Fruit fly (Drosophila melanogaster): ENCODE results near the gene CG4022.

Gene CG4022

dm6 chr3L:9381602-9382001, 29.0 kb downstream of the CG4022 start, which contains the start of gene Hsp23:
Gene Hsp23, plus strand, starts transcription at chr3L:9381882.
- no peak for TF ChIP-seq Myc (optimal IDR thresholded peaks at IDR 0.05)
- no peak for TF ChIP-seq h (optimal IDR thresholded peaks at IDR 0.05)
- TF ChIP-seq ttk (optimal IDR thresholded peaks at IDR 0.05): no peak
- TF ChIP-seq Sin3A (optimal IDR thresholded peaks at IDR 0.05): no peak
- no peak for TF ChIP-seq psq (optimal IDR thresholded peaks at IDR 0.05)
- TF ChIP-seq insv (optimal IDR thresholded peaks at IDR 0.05): no peak

DNA sequence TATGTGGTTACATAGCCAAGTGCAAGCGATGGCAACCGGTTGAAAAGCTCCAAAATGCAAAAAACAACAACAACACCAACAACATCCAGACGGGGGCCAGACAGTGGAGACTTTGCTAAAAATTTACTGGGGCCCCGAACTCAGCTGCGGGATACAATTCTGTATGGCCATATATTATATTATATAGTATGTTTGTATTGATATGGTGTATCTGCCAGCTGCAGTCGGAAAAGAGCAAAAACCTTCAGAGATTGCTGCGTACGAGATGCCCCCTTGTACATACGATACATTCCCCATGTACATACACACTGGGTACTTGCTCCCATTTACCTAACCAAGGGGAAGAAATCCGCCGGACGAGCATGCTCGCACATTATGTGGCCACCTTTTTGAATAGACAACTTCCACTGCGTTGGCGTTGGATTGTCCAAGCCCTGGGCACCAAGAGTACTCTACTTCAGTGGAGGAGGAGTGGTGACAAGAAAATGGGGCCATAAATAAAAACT, 30.2 kb downstream of the CG4022 start:
- TF ChIP-seq h (optimal IDR thresholded peaks at IDR 0.05) (no peak), Myc (optimal IDR thresholded peaks at IDR 0.05) (no peak), Sin3A (optimal IDR thresholded peaks at IDR 0.05) (no peak), insv (optimal IDR thresholded peaks at IDR 0.05) (no peak), ttk (optimal IDR thresholded peaks at IDR 0.05) (no peak)

DNA sequence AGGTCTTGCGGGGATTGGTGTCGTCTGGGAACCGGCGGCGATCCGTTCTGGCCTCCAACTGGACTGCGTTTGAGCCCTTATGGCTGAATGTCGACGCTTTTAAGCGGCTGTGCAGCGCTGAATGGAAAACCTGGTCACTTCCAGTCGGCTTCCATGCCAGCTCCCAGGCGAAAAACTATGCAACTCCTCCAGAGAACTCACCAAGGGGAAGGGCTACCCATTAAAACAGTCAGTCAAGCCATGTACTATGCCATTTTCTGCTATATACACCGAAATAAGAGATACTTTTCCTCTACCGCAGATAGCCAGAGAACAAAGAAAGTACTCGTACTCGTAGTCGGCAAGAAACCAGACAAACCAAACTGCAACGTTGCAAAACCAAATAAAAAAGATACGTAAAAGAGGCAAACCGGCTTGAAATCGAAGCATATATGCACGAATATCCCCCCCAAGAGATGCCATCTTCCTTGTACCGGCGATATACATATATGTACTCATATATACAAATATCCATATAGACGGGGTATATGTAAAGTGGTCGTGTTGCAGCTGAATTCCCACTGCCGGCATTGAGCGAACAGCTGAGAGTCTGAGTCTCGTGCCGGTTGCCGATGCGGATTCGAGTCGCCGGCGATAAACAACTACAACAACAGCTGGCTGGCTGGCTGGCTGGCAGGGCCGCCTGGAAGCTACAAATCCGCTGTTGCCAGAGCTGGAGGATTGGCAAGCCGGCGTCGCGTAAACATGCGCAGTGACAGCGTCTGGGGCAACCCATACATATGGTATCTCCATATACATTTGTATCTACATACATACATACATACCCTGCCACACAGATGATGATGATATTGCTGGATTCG, 30.9 kb downstream of the CG4022 start, which contains the start of gene Hsp67Ba:
Gene Hsp67Ba, minus strand, starts transcription at position 51 of the 860 bp plus-strand sequence.
- TF ChIP-seq Sin3A (optimal IDR thresholded peaks at IDR 0.05): no peak
- no peak for TF ChIP-seq psq (optimal IDR thresholded peaks at IDR 0.05)
- no peak for TF ChIP-seq ttk (optimal IDR thresholded peaks at IDR 0.05)
- no peak for TF ChIP-seq insv (optimal IDR thresholded peaks at IDR 0.05)
- no peak for TF ChIP-seq Myc (optimal IDR thresholded peaks at IDR 0.05)
- TF ChIP-seq h (optimal IDR thresholded peaks at IDR 0.05): no peak

DNA sequence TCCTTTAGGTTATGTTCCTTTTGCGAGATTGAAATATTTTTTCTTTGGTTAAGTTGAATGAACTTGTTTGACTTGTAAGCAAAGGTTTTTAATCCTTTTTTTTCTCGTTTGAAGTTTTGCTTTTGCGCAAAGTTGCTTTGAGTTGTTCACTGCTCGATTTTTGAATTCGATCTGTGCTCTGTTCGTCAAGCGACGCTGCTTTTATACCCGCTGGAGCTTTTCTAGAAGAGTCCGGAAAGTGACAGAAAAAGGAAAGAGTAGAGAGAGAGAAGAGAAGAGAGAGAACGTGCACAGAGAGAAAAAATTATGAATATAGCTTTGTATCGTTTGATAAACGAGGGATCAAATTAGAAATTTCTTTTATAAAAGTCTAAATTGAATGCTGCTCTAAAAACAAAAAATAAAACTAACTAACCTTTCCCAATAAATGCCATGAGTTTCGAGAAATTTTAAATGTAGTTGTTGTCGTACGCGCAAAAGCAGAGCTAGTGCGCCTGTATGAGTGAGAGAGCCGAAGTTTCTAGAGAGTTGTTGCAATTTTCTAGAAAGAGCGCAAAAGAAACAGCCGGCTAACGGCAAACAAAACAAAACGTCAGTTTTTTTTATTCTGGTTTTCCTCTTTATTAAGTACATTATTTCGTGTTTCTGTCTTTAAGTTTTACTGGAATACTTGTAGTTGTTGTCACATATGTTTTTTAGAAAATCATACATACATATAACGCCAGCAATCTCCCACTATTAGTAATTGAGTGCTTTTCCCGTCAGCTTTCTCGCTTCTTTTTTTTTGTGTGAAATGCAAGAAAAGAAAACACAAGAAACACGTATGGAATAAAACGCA, 33.2 kb downstream of the CG4022 start, which contains the start of gene Hsp26:
Gene Hsp26, minus strand, starts transcription at position 230 of the 838 bp plus-strand sequence.
- no peak for TF ChIP-seq Sin3A (optimal IDR thresholded peaks at IDR 0.05)
- TF ChIP-seq ttk (optimal IDR thresholded peaks at IDR 0.05): no peak
- TF ChIP-seq insv (optimal IDR thresholded peaks at IDR 0.05): no peak

DNA sequence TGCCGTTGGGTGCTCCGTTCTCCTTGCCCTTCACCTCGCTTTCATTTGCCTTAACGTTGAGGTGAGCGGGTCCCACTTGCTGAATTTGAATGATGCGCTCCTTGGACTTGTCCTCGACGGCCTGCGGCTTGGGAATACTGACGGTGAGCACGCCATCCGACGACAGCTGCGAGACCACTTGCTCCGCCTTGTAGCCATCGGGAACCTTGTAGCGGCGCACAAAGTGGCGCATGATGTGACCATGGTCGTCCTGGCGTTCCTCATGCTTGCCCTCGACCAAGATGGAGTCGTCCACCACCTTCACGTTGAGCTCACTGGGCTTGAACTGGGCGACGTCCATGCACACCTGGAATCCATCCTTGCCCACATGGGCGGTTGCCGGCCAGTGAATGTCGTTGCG, 34.1 kb downstream of the CG4022 start:
- TF ChIP-seq ttk (optimal IDR thresholded peaks at IDR 0.05) (no peak), Myc (optimal IDR thresholded peaks at IDR 0.05) (no peak), Sin3A (optimal IDR thresholded peaks at IDR 0.05) (no peak), insv (optimal IDR thresholded peaks at IDR 0.05) (no peak), h (optimal IDR thresholded peaks at IDR 0.05) (no peak), psq (optimal IDR thresholded peaks at IDR 0.05) (no peak)

- TF ChIP-seq ttk (optimal IDR thresholded peaks at IDR 0.05) (no peak), Sin3A (optimal IDR thresholded peaks at IDR 0.05) (no peak), Myc (optimal IDR thresholded peaks at IDR 0.05) (no peak), psq (optimal IDR thresholded peaks at IDR 0.05) (no peak), h (optimal IDR thresholded peaks at IDR 0.05) (no peak)
These were observed 35.5 kb downstream of the CG4022 start, which contains the start of gene CG4461 for dm6 chr3L:9375130-9375529. Gene CG4461, plus strand, starts transcription at chr3L:9375430.

DNA sequence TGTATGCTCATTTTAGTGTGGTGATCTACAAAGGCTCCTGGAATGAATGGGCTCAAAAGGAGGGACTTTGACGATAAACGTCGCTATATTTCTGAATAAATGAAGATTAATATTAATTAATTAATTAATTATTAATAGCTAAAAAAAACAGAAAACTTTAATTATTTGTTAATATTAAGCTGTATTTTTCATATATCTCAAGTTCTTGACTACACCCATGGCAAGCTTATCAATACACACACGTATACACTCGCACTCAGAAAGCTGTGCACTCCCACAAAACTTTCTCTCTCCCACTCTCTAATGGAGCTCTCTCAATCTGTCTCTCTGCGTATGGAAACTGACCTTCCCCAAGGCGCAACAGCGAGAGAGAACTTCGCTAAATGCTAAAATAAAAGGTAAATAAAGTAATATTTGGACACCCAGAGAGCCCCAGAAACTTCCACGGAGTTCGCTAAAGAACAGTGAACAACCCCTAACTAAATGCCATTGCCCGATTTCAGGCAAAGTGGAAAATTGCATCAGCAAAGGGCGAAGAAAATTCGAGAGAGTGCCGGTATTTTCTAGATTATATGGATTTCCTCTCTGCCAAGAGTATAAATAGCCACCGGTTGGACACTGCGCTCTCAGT, 37.1 kb downstream of the CG4022 start:
- TF ChIP-seq Myc (optimal IDR thresholded peaks at IDR 0.05): no peak
- TF ChIP-seq psq (optimal IDR thresholded peaks at IDR 0.05): no peak
- no peak for TF ChIP-seq h (optimal IDR thresholded peaks at IDR 0.05)
- TF ChIP-seq insv (optimal IDR thresholded peaks at IDR 0.05): no peak
- TF ChIP-seq ttk (optimal IDR thresholded peaks at IDR 0.05): no peak
- no peak for TF ChIP-seq Sin3A (optimal IDR thresholded peaks at IDR 0.05)

dm6 chr3L:9372278-9372975, 38.2 kb downstream of the CG4022 start, which contains the start of the genes Hsp67Bc, CG4456 and Hsp22:
Gene Hsp67Bc, minus strand, starts transcription at chr3L:9372497.
Gene CG4456, plus strand, starts transcription at chr3L:9372722.
Gene Hsp22, plus strand, starts transcription at chr3L:9372931.
- TF ChIP-seq psq (optimal IDR thresholded peaks at IDR 0.05) (no peak), Myc (optimal IDR thresholded peaks at IDR 0.05) (no peak), ttk (optimal IDR thresholded peaks at IDR 0.05) (no peak), h (optimal IDR thresholded peaks at IDR 0.05) (no peak), insv (optimal IDR thresholded peaks at IDR 0.05) (no peak), Sin3A (optimal IDR thresholded peaks at IDR 0.05) (no peak)

dm6 chr3L:9370907-9371365, 39.7 kb downstream of the CG4022 start, which contains the start of gene Fdx1:
Gene Fdx1, minus strand, starts transcription at chr3L:9371238.
- no peak for TF ChIP-seq h (optimal IDR thresholded peaks at IDR 0.05)
- no peak for TF ChIP-seq ttk (optimal IDR thresholded peaks at IDR 0.05)
- no peak for TF ChIP-seq insv (optimal IDR thresholded peaks at IDR 0.05)
- no peak for TF ChIP-seq Myc (optimal IDR thresholded peaks at IDR 0.05)

dm6 chr3L:9368665-9369064, 42.0 kb downstream of the CG4022 start:
- TF ChIP-seq h (optimal IDR thresholded peaks at IDR 0.05): no peak
- no peak for TF ChIP-seq Myc (optimal IDR thresholded peaks at IDR 0.05)
- TF ChIP-seq Sin3A (optimal IDR thresholded peaks at IDR 0.05): no peak
- TF ChIP-seq insv (optimal IDR thresholded peaks at IDR 0.05): no peak
- no peak for TF ChIP-seq ttk (optimal IDR thresholded peaks at IDR 0.05)
- TF ChIP-seq psq (optimal IDR thresholded peaks at IDR 0.05): no peak

- no peak for TF ChIP-seq ttk (optimal IDR thresholded peaks at IDR 0.05)
- TF ChIP-seq h (optimal IDR thresholded peaks at IDR 0.05): no peak
- no peak for TF ChIP-seq insv (optimal IDR thresholded peaks at IDR 0.05)
- no peak for TF ChIP-seq Sin3A (optimal IDR thresholded peaks at IDR 0.05)
- TF ChIP-seq Myc (optimal IDR thresholded peaks at IDR 0.05): no peak
- no peak for TF ChIP-seq psq (optimal IDR thresholded peaks at IDR 0.05)
These were observed 43.2 kb downstream of the CG4022 start for dm6 chr3L:9367431-9367867.

Data from Kc167 (cell line).